Fruit fly (Drosophila melanogaster) whole organism, embryonic: ENCODE measurements around the gene Rpt4.

Experiments used
- Bdp1 ChIP-seq: fragments of 200-800 bp; sonication (Bioruptor generic); optimal IDR thresholded peaks from 3 replicates; lab custom pipeline; 2016; ENCODE audit warnings: missing biosample characterization, missing genetic modification characterization
- BtbVII ChIP-seq: fragments of 200-800 bp; sonication (Bioruptor generic); optimal IDR thresholded peaks from 3 replicates; lab custom pipeline; 2017; ENCODE audit warnings: missing biosample characterization, mild to moderate bottlenecking, missing genetic modification characterization
- CG11247 ChIP-seq: fragments of 200-800 bp; sonication (Bioruptor generic); IDR thresholded peaks from 2 replicates; pipeline ENCODE4 v1.3.6; 2022; ENCODE audit warnings: missing biosample characterization, missing genetic modification characterization
- CG11398 ChIP-seq: fragments of 200-800 bp; sonication (Bioruptor generic); optimal IDR thresholded peaks from 2 replicates; lab custom pipeline; 2016; ENCODE audit warnings: missing biosample characterization, missing genetic modification characterization
- CG1233 ChIP-seq: fragments of 200-800 bp; sonication (Bioruptor generic); optimal IDR thresholded peaks from 4 replicates; lab custom pipeline; 2018; ENCODE audit warnings: missing biosample characterization, mild to moderate bottlenecking, missing genetic modification characterization
- CG14667 ChIP-seq: fragments of 200-800 bp; sonication (Bioruptor generic); IDR thresholded peaks from 2 replicates; pipeline ENCODE4 v1.3.6; 2022; ENCODE audit warnings: missing biosample characterization, missing genetic modification characterization
- CG16779 ChIP-seq: fragments of 200-800 bp; sonication (Bioruptor generic); IDR thresholded peaks from 2 replicates; pipeline ENCODE4 v1.3.6; 2022; ENCODE audit warnings: missing biosample characterization, missing genetic modification characterization
- CG18011 ChIP-seq: fragments of 200-800 bp; sonication (Bioruptor generic); optimal IDR thresholded peaks from 2 replicates; lab custom pipeline; 2017; ENCODE audit warnings: missing biosample characterization, missing genetic modification characterization, mild to moderate bottlenecking, moderate library complexity, missing genotype
- CG18262 ChIP-seq: fragments of 200-800 bp; optimal IDR thresholded peaks from 3 replicates; lab custom pipeline; 2019; ENCODE audit warnings: missing biosample characterization, mild to moderate bottlenecking, missing genetic modification characterization, moderate library complexity
- CG30431 ChIP-seq: fragments of 200-800 bp; sonication (Bioruptor generic); optimal IDR thresholded peaks from 2 replicates; lab custom pipeline; 2017; ENCODE audit warnings: missing biosample characterization, missing genetic modification characterization
- CG3163 ChIP-seq: fragments of 200-800 bp; sonication (Bioruptor generic); optimal IDR thresholded peaks from 3 replicates; lab custom pipeline; 2016; ENCODE audit warnings: missing biosample characterization, missing genetic modification characterization
- CG32767 ChIP-seq: fragments of 200-800 bp; sonication (Bioruptor generic); IDR thresholded peaks from 2 replicates; pipeline ENCODE4 v1.3.6; 2022; ENCODE audit warnings: missing biosample characterization, missing genetic modification characterization
- CG33213 ChIP-seq: fragments of 200-800 bp; sonication (Bioruptor generic); optimal IDR thresholded peaks from 3 replicates; lab custom pipeline; 2016; ENCODE audit warnings: missing biosample characterization, missing genetic modification characterization
- CG6254 ChIP-seq: fragments of 200-800 bp; sonication (Bioruptor generic); optimal IDR thresholded peaks from 3 replicates; lab custom pipeline; 2017; ENCODE audit warnings: mild to moderate bottlenecking, missing biosample characterization, missing genetic modification reagents, missing genetic modification characterization
- CG7786 ChIP-seq: fragments of 200-800 bp; sonication (Bioruptor generic); optimal IDR thresholded peaks from 2 replicates; lab custom pipeline; 2016; ENCODE audit warnings: missing biosample characterization, missing genetic modification characterization
- CG7963 ChIP-seq: fragments of 200-800 bp; sonication (Bioruptor generic); IDR thresholded peaks from 3 replicates; pipeline ENCODE4 v1.3.6; 2022; ENCODE audit warnings: missing biosample characterization, missing genetic modification characterization; ENCODE audit not compliant: partially characterized antibody
- CG9817 ChIP-seq: fragments of 200-800 bp; sonication (Bioruptor generic); optimal IDR thresholded peaks from 2 replicates; lab custom pipeline; 2018; ENCODE audit warnings: missing biosample characterization, mild to moderate bottlenecking, missing genetic modification characterization, moderate library complexity
- Dbx ChIP-seq: fragments of 200-800 bp; sonication (Bioruptor generic); IDR thresholded peaks from 3 replicates; pipeline ENCODE4 v1.3.6; 2022; ENCODE audit warnings: missing biosample characterization, missing genetic modification characterization
- Drgx ChIP-seq: fragments of 200-800 bp; sonication (Bioruptor generic); IDR thresholded peaks from 2 replicates; pipeline ENCODE4 v1.3.6; 2022; ENCODE audit warnings: missing biosample characterization, missing genetic modification characterization
- E2f2 ChIP-seq: fragments of 200-800 bp; sonication (Bioruptor generic); IDR thresholded peaks from 2 replicates; pipeline ENCODE4 v1.3.6; 2022; ENCODE audit warnings: missing biosample characterization, missing genetic modification characterization
- Fer1 ChIP-seq: fragments of 200-800 bp; sonication (Bioruptor generic); optimal IDR thresholded peaks from 2 replicates; lab custom pipeline; 2017; ENCODE audit warnings: missing biosample characterization, mild to moderate bottlenecking, missing genetic modification characterization
- HLH3B ChIP-seq: fragments of 200-800 bp; sonication (Bioruptor generic); IDR thresholded peaks from 2 replicates; pipeline ENCODE4 v1.3.6; 2022; ENCODE audit warnings: missing biosample characterization, missing genetic modification characterization
- Hsf ChIP-seq: fragments of 200-800 bp; sonication (Bioruptor generic); optimal IDR thresholded peaks from 3 replicates; lab custom pipeline; 2016; ENCODE audit warnings: missing biosample characterization, missing genetic modification characterization
- MBD-R2 ChIP-seq: fragments of 200-800 bp; sonication (Bioruptor generic); IDR thresholded peaks from 2 replicates; pipeline ENCODE4 v1.3.6; 2022; ENCODE audit warnings: missing biosample characterization, missing genetic modification characterization
- Med ChIP-seq: fragments of 200-800 bp; sonication (Bioruptor generic); peaks from one replicate; lab custom pipeline; 2016; ENCODE audit warnings: missing biosample characterization, missing genetic modification characterization, mild to moderate bottlenecking, inconsistent platforms, moderate library complexity
- NC2α ChIP-seq: fragments of 200-800 bp; sonication (Bioruptor generic); optimal IDR thresholded peaks from 2 replicates; lab custom pipeline; 2016; ENCODE audit warnings: missing biosample characterization, missing genetic modification characterization
- Trl ChIP-seq, 3 experiments: fragments of >200 bp in 2 of 3; fragments of 200-800 bp in 1 of 3; sonication (Bioruptor generic) in 1 of 3; optimal IDR thresholded peaks; 2 replicates in 1 of 3; 3 replicates in 2 of 3; lab custom pipeline; 2016 to 2017; ENCODE audit warnings: missing biosample characterization in 1 of 3, missing genetic modification characterization in 1 of 3
- Xbp1 ChIP-seq: fragments of 200-800 bp; sonication (Bioruptor generic); optimal IDR thresholded peaks from 3 replicates; lab custom pipeline; 2016; ENCODE audit warnings: missing biosample characterization, mild to moderate bottlenecking, missing genetic modification characterization
- btn ChIP-seq: fragments of 200-800 bp; sonication (Bioruptor generic); optimal IDR thresholded peaks from 2 replicates; lab custom pipeline; 2016; ENCODE audit warnings: missing biosample characterization, missing genetic modification characterization
- cato ChIP-seq: fragments of 200-800 bp; sonication (Bioruptor generic); optimal IDR thresholded peaks from 2 replicates; lab custom pipeline; 2016; ENCODE audit warnings: missing biosample characterization, missing genetic modification characterization, borderline replicate concordance
- danr ChIP-seq: fragments of 200-800 bp; sonication (Bioruptor generic); IDR thresholded peaks from 2 replicates; pipeline ENCODE4 v1.3.6; 2022; ENCODE audit warnings: missing biosample characterization, missing genetic modification characterization
- dm ChIP-seq: fragments of 200-800 bp; sonication (Bioruptor generic); optimal IDR thresholded peaks from 3 replicates; lab custom pipeline; 2016; ENCODE audit warnings: missing biosample characterization, missing genetic modification characterization
- dmrt11E ChIP-seq: fragments of 200-800 bp; sonication (Bioruptor generic); optimal IDR thresholded peaks from 3 replicates; lab custom pipeline; 2018; ENCODE audit warnings: missing biosample characterization, mild to moderate bottlenecking, missing genetic modification characterization, moderate library complexity
- gcm2 ChIP-seq: fragments of 200-800 bp; sonication (Bioruptor generic); optimal IDR thresholded peaks from 2 replicates; lab custom pipeline; 2016; ENCODE audit warnings: missing biosample characterization, missing genetic modification characterization
- gfzf ChIP-seq: fragments of 200-800 bp; sonication (Bioruptor generic); optimal IDR thresholded peaks from 2 replicates; lab custom pipeline; 2016; ENCODE audit warnings: missing biosample characterization, mild to moderate bottlenecking, missing genetic modification characterization, moderate library complexity
- her ChIP-seq: fragments of 200-800 bp; sonication (Bioruptor generic); optimal IDR thresholded peaks from 2 replicates; lab custom pipeline; 2016; ENCODE audit warnings: missing biosample characterization, missing genetic modification characterization
- hkb ChIP-seq, 2 experiments: fragments of 200-800 bp in 1 of 2; fragments of >200 bp in 1 of 2; sonication (Bioruptor generic) in 1 of 2; IDR thresholded peaks in 1 of 2; optimal IDR thresholded peaks in 1 of 2; 2 replicates each; pipeline versions ENCODE4 v1.3.6 to Lab custom; 2017 to 2022; ENCODE audit warnings: missing biosample characterization in 1 of 2, missing genetic modification characterization in 1 of 2
- nerfin-1 ChIP-seq: fragments of 200-800 bp; sonication (Bioruptor generic); optimal IDR thresholded peaks from 3 replicates; lab custom pipeline; 2019; ENCODE audit warnings: missing biosample characterization, mild to moderate bottlenecking, missing genetic modification characterization, moderate library complexity
- nmo ChIP-seq: fragments of 200-800 bp; sonication (Bioruptor generic); optimal IDR thresholded peaks from 2 replicates; lab custom pipeline; 2018; ENCODE audit warnings: missing biosample characterization, mild to moderate bottlenecking, missing genetic modification characterization, moderate library complexity
- onecut ChIP-seq: fragments of 200-800 bp; sonication (Bioruptor generic); IDR thresholded peaks from 2 replicates; pipeline ENCODE4 v1.3.6; 2022; ENCODE audit warnings: missing biosample characterization, missing genetic modification characterization
- p53 ChIP-seq: fragments of 200-800 bp; sonication (Bioruptor generic); optimal IDR thresholded peaks from 2 replicates; lab custom pipeline; 2016; ENCODE audit warnings: missing biosample characterization, missing genetic modification characterization
- pros ChIP-seq: fragments of 200-800 bp; sonication (Bioruptor generic); optimal IDR thresholded peaks from 3 replicates; lab custom pipeline; 2019; ENCODE audit warnings: missing biosample characterization, mild to moderate bottlenecking, missing genetic modification characterization, moderate library complexity
- run ChIP-seq: fragments of 200-800 bp; sonication (Bioruptor generic); optimal IDR thresholded peaks from 3 replicates; lab custom pipeline; 2018; ENCODE audit warnings: missing biosample characterization, mild to moderate bottlenecking, missing genetic modification characterization
- scrt ChIP-seq: fragments of 200-800 bp; sonication (Bioruptor generic); optimal IDR thresholded peaks from 2 replicates; lab custom pipeline; 2018; ENCODE audit warnings: missing biosample characterization, mild to moderate bottlenecking, missing genetic modification characterization, moderate library complexity
- sim ChIP-seq: fragments of 200-800 bp; sonication (Bioruptor generic); IDR thresholded peaks from 2 replicates; pipeline ENCODE4 v1.3.6; 2022; ENCODE audit warnings: missing biosample characterization, missing genetic modification characterization
- slp2 ChIP-seq: fragments of 200-800 bp; sonication (Bioruptor generic); optimal IDR thresholded peaks from 2 replicates; lab custom pipeline; 2016; ENCODE audit warnings: missing biosample characterization, missing genetic modification characterization
- tap ChIP-seq: fragments of 200-800 bp; optimal IDR thresholded peaks from 3 replicates; lab custom pipeline; 2019; ENCODE audit warnings: missing biosample characterization, mild to moderate bottlenecking, missing genetic modification characterization, moderate library complexity
- tgo ChIP-seq: fragments of 200-800 bp; sonication (Bioruptor generic); IDR thresholded peaks from 3 replicates; pipeline ENCODE4 v1.3.6; 2022; ENCODE audit warnings: missing biosample characterization, missing genetic modification characterization
- unpg ChIP-seq: fragments of 200-800 bp; sonication (Bioruptor generic); optimal IDR thresholded peaks from 3 replicates; lab custom pipeline; 2018; ENCODE audit warnings: missing biosample characterization, mild to moderate bottlenecking, missing genetic modification characterization, moderate library complexity
- zen ChIP-seq: fragments of 200-800 bp; sonication (Bioruptor generic); optimal IDR thresholded peaks from 3 replicates; lab custom pipeline; 2018; ENCODE audit warnings: missing biosample characterization, mild to moderate bottlenecking, missing genetic modification characterization, moderate library complexity

The Rpt4 gene

dm6 chrX:6267187-6267711 is 23.8 kb downstream of the Rpt4 start, which contains the start of gene schlank (continued):
- peak; percentile 53 for TF ChIP-seq CG18262 (tag; lab: Kevin White, UChicago)
- no peak for TF ChIP-seq btn
- TF ChIP-seq CG30431 (GFP tag; lab: Kevin White, UChicago), result peak; percentile 9
- TF ChIP-seq unpg (GFP tag; lab: Kevin White, UChicago), result peak; percentile 44
- no peak for TF ChIP-seq gcm2 (GFP tag; lab: Kevin White, UChicago)
- TF ChIP-seq CG18011 (GFP tag; lab: Kevin White, UChicago), result no peak
- TF ChIP-seq scrt (GFP tag; lab: Kevin White, UChicago), result no peak
- TF ChIP-seq nerfin-1 (tag; lab: Kevin White, UChicago), result no peak
- no peak for TF ChIP-seq BtbVII (GFP tag; lab: Kevin White, UChicago)
- TF ChIP-seq CG9817, result no peak
- TF ChIP-seq hkb (optimal IDR thresholded peaks at IDR 0.05; lab: Kevin White, UChicago), result no peak
- TF ChIP-seq hkb (GFP tag; IDR thresholded peaks at IDR 0.05; lab: Robert Waterston, UW), result no peak
- no peak for TF ChIP-seq tap (tag; lab: Kevin White, UChicago)
- TF ChIP-seq danr (GFP tag; lab: Robert Waterston, UW), result no peak
- no peak for TF ChIP-seq sim (GFP tag; lab: Robert Waterston, UW)
- TF ChIP-seq dmrt11E (tag; lab: Kevin White, UChicago), result peak; percentile 21
- TF ChIP-seq CG6254, result no peak
- TF ChIP-seq p53, result peak; percentile 14
- peak; percentile 3 for TF ChIP-seq CG3163
- no peak for TF ChIP-seq Trl (optimal IDR thresholded peaks at IDR 0.05; lab: Kevin White, UChicago)
- peak; percentile 51 for TF ChIP-seq Trl (GFP tag; optimal IDR thresholded peaks at IDR 0.05; lab: Kevin White, UChicago)
- no peak for TF ChIP-seq MBD-R2 (GFP tag; lab: Robert Waterston, UW)
- TF ChIP-seq CG7963 (GFP tag; lab: Robert Waterston, UW), result no peak
- peak; percentile 85 for TF ChIP-seq Med (GFP tag; lab: Kevin White, UChicago)
- TF ChIP-seq her (GFP tag; lab: Kevin White, UChicago), result peak; percentile 67
- TF ChIP-seq Drgx (GFP tag; lab: Robert Waterston, UW), result 0 out of 2 replicates have a peak, but pooled peaks have one; percentile 29
- no peak for TF ChIP-seq NC2α (GFP tag; lab: Kevin White, UChicago)
- no peak for TF ChIP-seq pros (GFP tag; lab: Kevin White, UChicago)
- no peak for TF ChIP-seq cato (GFP tag; lab: Kevin White, UChicago)
- TF ChIP-seq onecut (GFP tag; lab: Robert Waterston, UW), result peak; percentile 8; the same call in 1 of the 2 replicates
- no peak for TF ChIP-seq CG32767
- peak; percentile 30 for TF ChIP-seq CG11398 (GFP tag; lab: Kevin White, UChicago)
- peak; percentile 64 for TF ChIP-seq Xbp1 (GFP tag; lab: Kevin White, UChicago)
- TF ChIP-seq CG1233 (GFP tag; lab: Kevin White, UChicago), result peak; percentile 2
- peak; percentile 94 for TF ChIP-seq gfzf (GFP tag; lab: Kevin White, UChicago)
- TF ChIP-seq CG11247 (GFP tag; lab: Robert Waterston, UW), result peak; percentile 16; the same call in 1 of the 2 replicates
- TF ChIP-seq Bdp1, result peak; percentile 17
- peak; percentile 42 for TF ChIP-seq slp2
- peak; percentile 37 for TF ChIP-seq CG33213
- peak; percentile 39; the same call in 1 of the 2 replicates for TF ChIP-seq E2f2
- TF ChIP-seq CG7786 (GFP tag; lab: Kevin White, UChicago), result peak; percentile 64
- TF ChIP-seq Fer1 (GFP tag; lab: Kevin White, UChicago), result peak; percentile 10
- TF ChIP-seq zen (tag; lab: Kevin White, UChicago), result peak; percentile 24
- TF ChIP-seq tgo (GFP tag; lab: Robert Waterston, UW), result peak; percentile 53; the same call in 2 of the 3 replicates
- TF ChIP-seq CG14667, result peak; percentile 39
- TF ChIP-seq Hsf, result peak; percentile 62
- TF ChIP-seq nmo (GFP tag; lab: Kevin White, UChicago), result peak; percentile 45
- no peak for TF ChIP-seq run (tag; lab: Kevin White, UChicago)
- no peak for TF ChIP-seq CG16779 (GFP tag; lab: Robert Waterston, UW)
- TF ChIP-seq Dbx (GFP tag; lab: Robert Waterston, UW), result 0 out of 3 replicates have a peak, but pooled peaks have one; percentile 36
- peak; percentile 53; the same call in 1 of the 2 replicates for TF ChIP-seq HLH3B (GFP tag; lab: Robert Waterston, UW)
- TF ChIP-seq dm (GFP tag; lab: Kevin White, UChicago), result no peak
